Fruit fly (Drosophila melanogaster): ENCODE results near the gene mbf1.

Gene mbf1

DNA sequence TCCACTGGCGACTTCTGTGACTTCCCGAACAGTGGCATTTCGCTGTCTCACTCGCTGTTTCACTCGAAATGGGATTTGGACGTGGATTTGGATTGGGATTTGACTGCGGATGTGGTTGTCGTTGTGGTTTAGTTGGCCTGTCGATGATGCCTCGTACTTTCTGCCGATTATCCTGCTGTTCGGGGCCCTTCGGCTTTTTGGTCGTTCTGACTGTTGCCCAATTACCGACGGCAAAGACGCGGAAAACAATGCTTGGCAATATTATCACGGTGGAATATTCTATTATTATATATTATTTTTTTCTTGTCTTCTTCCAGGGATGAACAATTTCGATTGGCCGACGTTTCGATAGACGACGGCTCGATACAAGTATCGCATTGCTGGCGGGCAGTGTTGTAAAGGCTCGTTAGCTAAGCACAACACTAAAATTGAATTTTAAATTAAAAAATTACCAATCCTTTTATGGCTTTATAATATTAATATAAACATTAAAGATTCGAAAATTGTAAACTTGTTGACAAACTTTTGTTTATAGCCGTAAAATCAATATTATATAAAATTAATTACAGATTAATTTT, 41.0 kb downstream of the mbf1 start, which contains the start of gene Mo25:
Mo25 (minus strand) TSS at position 341 of the 578 bp plus-strand sequence.
- TF ChIP-seq dmrt11E (tag; optimal IDR thresholded peaks at IDR 0.05) (peak; percentile 14), CG7963 (GFP tag; IDR thresholded peaks at IDR 0.05; ENCODE audit: partially characterized antibody) (peak; percentile 60; the same call in 1 of the 3 replicates), fd64A (GFP tag; optimal IDR thresholded peaks at IDR 0.05) (no peak), cwo (GFP tag; optimal IDR thresholded peaks at IDR 0.05) (no peak), Rx (GFP tag; IDR thresholded peaks at IDR 0.05) (no peak), zf30C (GFP tag; optimal IDR thresholded peaks at IDR 0.05) (no peak), ERR (GFP tag; optimal IDR thresholded peaks at IDR 0.05) (peak; percentile 3), CG12769 (tag; optimal IDR thresholded peaks at IDR 0.05) (no peak), CG13775 (GFP tag; optimal IDR thresholded peaks at IDR 0.05) (peak; percentile 35), CG6765 (GFP tag; optimal IDR thresholded peaks at IDR 0.05) (no peak), CG2199 (GFP tag; IDR thresholded peaks at IDR 0.05) (no peak), CG17385 (GFP tag; optimal IDR thresholded peaks at IDR 0.05) (peak; percentile 44), CG3847 (GFP tag; IDR thresholded peaks at IDR 0.05) (peak; percentile 71), CG10565 (GFP tag; optimal IDR thresholded peaks at IDR 0.05) (no peak), ttk (GFP tag; IDR thresholded peaks at IDR 0.05) (no peak), usp (GFP tag; optimal IDR thresholded peaks at IDR 0.05) (no peak), CG12236 (GFP tag; optimal IDR thresholded peaks at IDR 0.05) (no peak), CG4707 (GFP tag; optimal IDR thresholded peaks at IDR 0.05) (no peak), CG4360 (GFP tag; IDR thresholded peaks at IDR 0.05) (no peak), nau (GFP tag; optimal IDR thresholded peaks at IDR 0.05) (no peak), CG31365 (tag; optimal IDR thresholded peaks at IDR 0.05) (no peak), grau (tag; optimal IDR thresholded peaks at IDR 0.05) (peak; percentile 50), ro (GFP tag; IDR thresholded peaks at IDR 0.05) (no peak), fru (optimal IDR thresholded peaks at IDR 0.05) (no peak), nerfin-1 (tag; optimal IDR thresholded peaks at IDR 0.05) (no peak), nmo (GFP tag; optimal IDR thresholded peaks at IDR 0.05) (peak; percentile 40), CG6175 (GFP tag; IDR thresholded peaks at IDR 0.05) (no peak), odd (GFP tag; optimal IDR thresholded peaks at IDR 0.05) (no peak), D (optimal IDR thresholded peaks at IDR 0.05) (no peak), D (GFP tag; optimal IDR thresholded peaks at IDR 0.05) (no peak), mam (GFP tag; optimal IDR thresholded peaks at IDR 0.05) (peak; percentile 7), HLH54F (GFP tag; optimal IDR thresholded peaks at IDR 0.05) (peak; percentile 13), CG4328 (GFP tag; optimal IDR thresholded peaks at IDR 0.05) (peak; percentile 7), Blimp-1 (GFP tag; optimal IDR thresholded peaks at IDR 0.05) (peak; percentile 15), CG4820 (GFP tag; optimal IDR thresholded peaks at IDR 0.05) (peak; percentile 14), Nf-YC (tag; optimal IDR thresholded peaks at IDR 0.05) (peak; percentile 59), Hr39 (optimal IDR thresholded peaks at IDR 0.05) (no peak), kni (GFP tag; optimal IDR thresholded peaks at IDR 0.05) (no peak), CG5180 (GFP tag; optimal IDR thresholded peaks at IDR 0.05) (no peak), cg (GFP tag; optimal IDR thresholded peaks at IDR 0.05) (no peak), jing (GFP tag; optimal IDR thresholded peaks at IDR 0.05) (no peak), her (GFP tag; optimal IDR thresholded peaks at IDR 0.05) (no peak), CG13624 (GFP tag; optimal IDR thresholded peaks at IDR 0.05) (no peak), Med (GFP tag) (peak; percentile 92), CoRest (tag; optimal IDR thresholded peaks at IDR 0.05) (peak; percentile 36), Nf-YA (GFP tag; IDR thresholded peaks at IDR 0.05) (no peak), Myb (GFP tag; optimal IDR thresholded peaks at IDR 0.05) (peak; percentile 46), psq (GFP tag; optimal IDR thresholded peaks at IDR 0.05) (no peak), phol (tag; optimal IDR thresholded peaks at IDR 0.05) (peak; percentile 40), Aef1 (GFP tag; IDR thresholded peaks at IDR 0.05) (no peak), schlank (tag; optimal IDR thresholded peaks at IDR 0.05) (no peak), Dp (GFP tag; optimal IDR thresholded peaks at IDR 0.05) (peak; percentile 83)

Measured in whole organism, embryonic.